Worm (Caenorhabditis elegans) whole organism, L4 larva: ENCODE measurements around the gene Y22D7AL.10.

Experiments
- D1046.2 ChIP-seq: fragments of 200-800 bp; sonication (Bioruptor generic); IDR thresholded peaks from 2 replicates; pipeline ENCODE4 v1.3.6; 2022; ENCODE audit warnings: missing genetic modification characterization, missing compliant biosample characterization
- F26F4.8 ChIP-seq: fragments of 200-800 bp; sonication (Bioruptor generic); conservative IDR thresholded peaks from 2 replicates; pipeline ENCODE4 v1.3.6; 2022; ENCODE audit warnings: missing genetic modification characterization, missing compliant biosample characterization
- F44E2.7 ChIP-seq: fragments of 200-800 bp; sonication (Bioruptor generic); IDR thresholded peaks from 2 replicates; pipeline ENCODE4 v2.1.2; 2022; ENCODE audit warnings: missing genetic modification characterization, missing compliant biosample characterization
- F49E8.2 ChIP-seq: sonication (generic microtip); optimal IDR thresholded peaks from 2 replicates; lab custom pipeline; 2016; ENCODE audit warnings: missing compliant biosample characterization, mild to moderate bottlenecking, missing genetic modification characterization, borderline replicate concordance
- Y48G9A.11 ChIP-seq: fragments of 200-800 bp; sonication (Bioruptor generic); IDR thresholded peaks from 2 replicates; pipeline ENCODE4 v1.3.6; 2022; ENCODE audit warnings: missing genetic modification reagents, missing genetic modification characterization, missing compliant biosample characterization
- ZK337.2 ChIP-seq: fragments of 200-800 bp; sonication (Bioruptor generic); IDR thresholded peaks from 2 replicates; pipeline ENCODE4 v1.3.6; 2022; ENCODE audit warnings: missing genetic modification reagents, missing genetic modification characterization, missing compliant biosample characterization
- aha-1 ChIP-seq: fragments of 150-350 bp; peaks from one replicate; lab custom pipeline; 2014; ENCODE audit warnings: missing biosample characterization, missing genetic modification characterization
- attf-4 ChIP-seq: sonication (generic microtip); optimal IDR thresholded peaks from 3 replicates; lab custom pipeline; 2017; ENCODE audit warnings: missing biosample characterization, missing genetic modification characterization
- ceh-20 ChIP-seq: fragments of 200-800 bp; sonication (Bioruptor generic); IDR thresholded peaks from 2 replicates; pipeline ENCODE4 v1.3.6; 2022; ENCODE audit warnings: missing genetic modification reagents, missing genetic modification characterization, missing compliant biosample characterization
- ceh-28 ChIP-seq: fragments of 150-350 bp; optimal IDR thresholded peaks from 2 replicates; lab custom pipeline; 2014; ENCODE audit warnings: missing biosample characterization, missing genetic modification reagents, missing genetic modification characterization
- ceh-44 ChIP-seq: fragments of 200-800 bp; sonication (Bioruptor generic); IDR thresholded peaks from 2 replicates; pipeline ENCODE4 v1.3.6; 2022; ENCODE audit warnings: missing genetic modification reagents, missing genetic modification characterization, missing compliant biosample characterization
- ceh-62 ChIP-seq: sonication (generic microtip); optimal IDR thresholded peaks from 2 replicates; lab custom pipeline; 2017; ENCODE audit warnings: missing biosample characterization, missing genetic modification characterization
- ceh-82 ChIP-seq: sonication (generic microtip); optimal IDR thresholded peaks from 2 replicates; lab custom pipeline; 2017; ENCODE audit warnings: missing biosample characterization, missing genetic modification characterization
- daf-12 ChIP-seq: fragments of 150-350 bp; optimal IDR thresholded peaks from 2 replicates; lab custom pipeline; 2014; ENCODE audit warnings: missing biosample characterization, missing genetic modification reagents, missing genetic modification characterization
- daf-16 ChIP-seq, 3 experiments: sonication (generic microtip); optimal IDR thresholded peaks; 2 replicates each; lab custom pipeline; 2016 to 2017; ENCODE audit warnings: missing genetic modification characterization in 3 of 3, missing genetic modification reagents in 3 of 3, mild to moderate bottlenecking in 2 of 3, missing compliant biosample characterization in 2 of 3, missing biosample characterization in 1 of 3, moderate library complexity in 1 of 3
- dve-1 ChIP-seq: sonication (generic microtip); optimal IDR thresholded peaks from 2 replicates; lab custom pipeline; 2017; ENCODE audit warnings: antibody characterized with exemption, mild to moderate bottlenecking, missing genetic modification characterization, missing compliant biosample characterization; ENCODE audit not compliant: insufficient read depth
- egl-43 ChIP-seq: fragments of 200-800 bp; sonication (Bioruptor generic); IDR thresholded peaks from 2 replicates; pipeline ENCODE4 v1.3.6; 2022; ENCODE audit warnings: missing genetic modification reagents, missing genetic modification characterization, missing compliant biosample characterization
- fkh-10 ChIP-seq: fragments of 150-350 bp; optimal IDR thresholded peaks from 2 replicates; lab custom pipeline; 2014; ENCODE audit warnings: missing biosample characterization, missing genetic modification reagents, missing genetic modification characterization
- hlh-11 ChIP-seq: fragments of 200-800 bp; sonication (Bioruptor generic); optimal IDR thresholded peaks from 2 replicates; lab custom pipeline; 2018; ENCODE audit warnings: mild to moderate bottlenecking, missing genetic modification characterization, missing compliant biosample characterization
- hlh-30 ChIP-seq: sonication (generic microtip); optimal IDR thresholded peaks from 2 replicates; lab custom pipeline; 2017; ENCODE audit warnings: antibody characterized with exemption, mild to moderate bottlenecking, missing genetic modification characterization, missing compliant biosample characterization; ENCODE audit not compliant: insufficient read depth
- hmg-1.1 ChIP-seq: fragments of 200-800 bp; sonication (Bioruptor generic); IDR thresholded peaks from 2 replicates; pipeline ENCODE4 v1.3.6; 2022; ENCODE audit warnings: missing genetic modification reagents, missing genetic modification characterization, missing compliant biosample characterization
- lin-1 ChIP-seq: fragments of 200-800 bp; sonication (Bioruptor generic); IDR thresholded peaks from 2 replicates; pipeline ENCODE4 v1.3.6; 2022; ENCODE audit warnings: missing genetic modification reagents, missing genetic modification characterization, missing compliant biosample characterization
- lin-13 ChIP-seq: fragments of 150-350 bp; optimal IDR thresholded peaks from 2 replicates; lab custom pipeline; 2014; ENCODE audit warnings: missing biosample characterization, missing genetic modification reagents, missing genetic modification characterization
- lin-38 ChIP-seq: fragments of 200-800 bp; sonication (Bioruptor generic); IDR thresholded peaks from 2 replicates; pipeline ENCODE4 v1.3.6; 2022; ENCODE audit warnings: missing genetic modification reagents, missing genetic modification characterization, missing compliant biosample characterization
- lin-39 ChIP-seq: fragments of 150-350 bp; optimal IDR thresholded peaks from 2 replicates; lab custom pipeline; 2014; ENCODE audit warnings: missing biosample characterization, missing genetic modification reagents, missing genetic modification characterization
- lsy-2 ChIP-seq, 2 experiments: fragments of 150-350 bp in 1 of 2; sonication (generic microtip) in 1 of 2; optimal IDR thresholded peaks; 2 replicates each; lab custom pipeline; 2014 to 2017; ENCODE audit warnings: missing biosample characterization in 2 of 2, missing genetic modification characterization in 2 of 2
- madf-5 ChIP-seq, 2 experiments: fragments of 200-800 bp; sonication (Bioruptor generic); IDR thresholded peaks; 2 replicates each; pipeline ENCODE4 v1.3.6; 2022; ENCODE audit warnings: missing compliant biosample characterization in 2 of 2, missing genetic modification characterization in 2 of 2
- madf-9 ChIP-seq: fragments of 200-800 bp; sonication (Bioruptor generic); conservative IDR thresholded peaks from 2 replicates; pipeline ENCODE4 v1.3.6; 2022; ENCODE audit warnings: missing genetic modification reagents, missing genetic modification characterization, missing compliant biosample characterization
- mdt-29 ChIP-seq: fragments of 200-800 bp; sonication (Bioruptor generic); IDR thresholded peaks from 2 replicates; pipeline ENCODE4 v1.3.6; 2022; ENCODE audit warnings: missing genetic modification reagents, missing genetic modification characterization, missing compliant biosample characterization
- mes-2 ChIP-seq: sonication (generic microtip); optimal IDR thresholded peaks from 2 replicates; lab custom pipeline; 2016; ENCODE audit warnings: missing genotype, mild to moderate bottlenecking, missing genetic modification characterization, missing compliant biosample characterization; ENCODE audit not compliant: poor library complexity, severe bottlenecking
- mxl-3 ChIP-seq: fragments of 200-800 bp; sonication (Bioruptor generic); optimal IDR thresholded peaks from 2 replicates; lab custom pipeline; 2018; ENCODE audit warnings: mild to moderate bottlenecking, missing genetic modification characterization, missing compliant biosample characterization
- nhr-10 ChIP-seq: fragments of 150-350 bp; optimal IDR thresholded peaks from 2 replicates; lab custom pipeline; 2014; ENCODE audit warnings: missing biosample characterization, missing genetic modification characterization
- nhr-102 ChIP-seq: sonication (generic microtip); optimal IDR thresholded peaks from 2 replicates; lab custom pipeline; 2016; ENCODE audit warnings: mild to moderate bottlenecking, missing genetic modification characterization, moderate library complexity, missing compliant biosample characterization
- nhr-237 ChIP-seq: sonication (generic microtip); optimal IDR thresholded peaks from 2 replicates; lab custom pipeline; 2017; ENCODE audit warnings: missing biosample characterization, missing genetic modification characterization
- nhr-41 ChIP-seq: fragments of 200-800 bp; sonication (Bioruptor generic); IDR thresholded peaks from 2 replicates; pipeline ENCODE4 v1.3.6; 2022; ENCODE audit warnings: missing genetic modification reagents, missing genetic modification characterization, missing compliant biosample characterization
- nhr-48 ChIP-seq: sonication (generic microtip); optimal IDR thresholded peaks from 2 replicates; lab custom pipeline; 2016; ENCODE audit warnings: mild to moderate bottlenecking, missing genetic modification characterization, missing compliant biosample characterization
- pha-4 ChIP-seq, 2 experiments: fragments of 150-350 bp in 1 of 2; fragments of 200-800 bp in 1 of 2; sonication (Bioruptor generic) in 1 of 2; IDR thresholded peaks in 1 of 2; optimal IDR thresholded peaks in 1 of 2; 2 replicates each; pipeline versions ENCODE4 v1.3.6 to Lab custom; 2014 to 2022; ENCODE audit warnings: missing genetic modification characterization in 2 of 2, missing genetic modification reagents in 2 of 2, missing biosample characterization in 1 of 2, missing compliant biosample characterization in 1 of 2
- rbr-2 ChIP-seq: sonication (generic microtip); optimal IDR thresholded peaks from 2 replicates; lab custom pipeline; 2016; ENCODE audit warnings: missing genotype, missing genetic modification characterization, missing compliant biosample characterization
- skn-1 ChIP-seq: fragments of 150-350 bp; optimal IDR thresholded peaks from 2 replicates; lab custom pipeline; 2014; ENCODE audit warnings: missing biosample characterization, missing genetic modification characterization
- snpc-1.2 ChIP-seq: fragments of 200-800 bp; sonication (Bioruptor generic); IDR thresholded peaks from 2 replicates; pipeline ENCODE4 v1.3.6; 2022; ENCODE audit warnings: missing genetic modification reagents, missing genetic modification characterization, missing compliant biosample characterization
- tra-1 ChIP-seq: fragments of 200-800 bp; sonication (Bioruptor generic); IDR thresholded peaks from 2 replicates; pipeline ENCODE4 v1.3.6; 2022; ENCODE audit warnings: missing genetic modification reagents, missing genetic modification characterization, missing compliant biosample characterization
- unc-130 ChIP-seq: sonication (generic microtip); optimal IDR thresholded peaks from 2 replicates; lab custom pipeline; 2016; ENCODE audit warnings: missing genetic modification reagents, missing genetic modification characterization, missing compliant biosample characterization
- unc-39 ChIP-seq: sonication (generic microtip); optimal IDR thresholded peaks from 2 replicates; lab custom pipeline; 2017; ENCODE audit warnings: missing biosample characterization, missing genetic modification characterization
- vab-7 ChIP-seq: fragments of 200-800 bp; sonication (Bioruptor generic); IDR thresholded peaks from 2 replicates; pipeline ENCODE4 v1.3.6; 2022; ENCODE audit warnings: missing genetic modification reagents, missing genetic modification characterization, missing compliant biosample characterization
- zfp-3 ChIP-seq: fragments of 200-800 bp; sonication (Bioruptor generic); conservative IDR thresholded peaks from 2 replicates; pipeline ENCODE4 v1.3.6; 2022; ENCODE audit warnings: missing genetic modification reagents, missing genetic modification characterization, missing compliant biosample characterization
- ztf-11 ChIP-seq: fragments of 150-350 bp; optimal IDR thresholded peaks from 2 replicates; lab custom pipeline; 2014; ENCODE audit warnings: missing biosample characterization, missing genetic modification characterization

Gene Y22D7AL.10

DNA sequence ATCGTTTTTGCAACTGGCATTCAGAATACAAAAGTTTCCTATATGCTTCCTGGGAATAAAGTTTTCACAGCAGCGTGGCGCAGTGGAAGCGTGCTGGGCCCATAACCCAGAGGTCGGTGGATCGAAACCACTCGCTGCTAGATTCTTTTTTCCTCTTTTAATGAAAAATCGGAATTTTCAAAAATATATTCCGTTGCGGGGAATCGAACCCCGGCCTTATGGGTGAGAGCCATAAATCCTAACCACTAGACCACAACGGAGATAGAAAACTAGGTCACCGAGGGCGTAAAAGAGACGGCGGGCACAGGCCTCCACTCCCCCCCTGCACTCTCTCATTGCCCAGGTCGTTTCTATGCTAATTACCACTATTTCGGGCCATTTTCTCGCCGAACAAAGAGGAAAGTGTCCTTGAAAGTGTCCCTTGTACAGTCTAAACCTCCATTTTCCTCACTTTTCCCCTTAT, 14.2 kb downstream of the Y22D7AL.10 start, which contains the start of gene Y22D7AL.6 (continued):
- TF ChIP-seq nhr-10 (no peak), lsy-2 (tag; optimal IDR thresholded peaks at IDR 0.05; lab: Kevin White, UChicago) (peak in 1 of 2 experiments; percentile 36), pha-4 (GFP tag; IDR thresholded peaks at IDR 0.05; lab: Robert Waterston, UW) (peak; percentile 91), pha-4 (tag; optimal IDR thresholded peaks at IDR 0.05; lab: Kevin White, UChicago) (no peak), mdt-29 (GFP tag; lab: Robert Waterston, UW) (peak; percentile 83), lin-1 (GFP tag; lab: Robert Waterston, UW) (peak; percentile 81), attf-4 (tag; lab: Kevin White, UChicago) (no peak), mxl-3 (peak; percentile 9), zfp-3 (GFP tag; lab: Robert Waterston, UW) (peak; percentile 79; the same call in 1 of the 2 replicates), ceh-28 (tag; lab: Kevin White, UChicago) (no peak)

DNA sequence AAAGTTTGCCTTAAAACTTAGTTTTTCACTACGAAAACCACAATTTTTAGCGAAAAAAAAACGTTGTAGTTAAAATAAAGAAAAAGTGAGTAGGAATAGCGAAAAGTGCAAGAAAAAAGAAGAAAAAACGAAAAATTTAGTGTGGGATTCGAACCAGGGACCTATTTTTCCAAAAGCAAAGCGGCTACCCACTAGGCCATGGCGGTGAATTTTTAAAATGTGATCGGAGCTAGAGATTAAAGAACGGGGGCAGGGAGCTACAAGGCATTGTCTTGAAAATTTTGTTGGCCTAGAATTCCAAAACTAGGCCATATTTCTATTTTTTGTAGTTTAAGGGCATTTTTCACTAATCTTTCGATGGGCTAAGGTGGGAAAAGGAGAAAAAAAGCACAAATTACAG, 15.0 kb downstream of the Y22D7AL.10 start:
- TF ChIP-seq ztf-11 (no peak), F26F4.8 (GFP tag; lab: Robert Waterston, UW) (0 out of 2 replicates have a peak, but pooled peaks have one; percentile 58), hlh-30 (tag; lab: Kevin White, UChicago) (no peak), vab-7 (GFP tag; lab: Robert Waterston, UW) (peak; percentile 41; the same call in 1 of the 2 replicates), pha-4 (GFP tag; IDR thresholded peaks at IDR 0.05; lab: Robert Waterston, UW) (0 out of 2 replicates have a peak, but pooled peaks have one; percentile 52), pha-4 (tag; optimal IDR thresholded peaks at IDR 0.05; lab: Kevin White, UChicago) (no peak), ceh-20 (GFP tag; lab: Robert Waterston, UW) (no peak), F49E8.2 (no peak), lin-38 (peak; percentile 62), ZK337.2 (no peak), lin-1 (GFP tag; lab: Robert Waterston, UW) (no peak), madf-9 (GFP tag; lab: Robert Waterston, UW) (peak; percentile 42; the same call in 1 of the 2 replicates), rbr-2 (tag; lab: Kevin White, UChicago) (no peak), hmg-1.1 (GFP tag; lab: Robert Waterston, UW) (no peak), ceh-62 (tag; lab: Kevin White, UChicago) (no peak), tra-1 (GFP tag; lab: Robert Waterston, UW) (no peak), nhr-237 (no peak), nhr-102 (tag; lab: Kevin White, UChicago) (no peak), fkh-10 (GFP tag; lab: Kevin White, UChicago) (no peak), dve-1 (tag; lab: Kevin White, UChicago) (no peak), egl-43 (0 out of 2 replicates have a peak, but pooled peaks have one; percentile 28), hlh-11 (tag; lab: Kevin White, UChicago) (no peak), zfp-3 (GFP tag; lab: Robert Waterston, UW) (no peak), nhr-48 (no peak), aha-1 (peak; percentile 39), nhr-10 (no peak), ceh-82 (no peak), ceh-28 (tag; lab: Kevin White, UChicago) (no peak), lin-39 (tag; lab: Kevin White, UChicago) (no peak), snpc-1.2 (GFP tag; lab: Robert Waterston, UW) (no peak), ceh-44 (GFP tag; lab: Robert Waterston, UW) (no peak), daf-16 (GFP tag; optimal IDR thresholded peaks at IDR 0.05; lab: Kevin White, UChicago) (no peak), daf-16 (tag; optimal IDR thresholded peaks at IDR 0.05; lab: Kevin White, UChicago) (no peak), F44E2.7 (GFP tag; lab: Robert Waterston, UW) (0 out of 2 replicates have a peak, but pooled peaks have one; percentile 72), unc-39 (tag; lab: Kevin White, UChicago) (no peak), D1046.2 (GFP tag; lab: Robert Waterston, UW) (no peak), skn-1 (tag; lab: Kevin White, UChicago) (no peak), madf-5 (GFP tag; IDR thresholded peaks at IDR 0.05; lab: Robert Waterston, UW) (peak in 1 of 2 experiments; percentile 69; a peak in 1 of 4 replicates), lin-13 (GFP tag; lab: Kevin White, UChicago) (peak; percentile 56), Y48G9A.11 (GFP tag; lab: Robert Waterston, UW) (0 out of 2 replicates have a peak, but pooled peaks have one; percentile 9), daf-12 (tag; lab: Kevin White, UChicago) (no peak), unc-130 (GFP tag; lab: Kevin White, UChicago) (peak; percentile 43), nhr-41 (no peak), mes-2 (tag; lab: Kevin White, UChicago) (peak; percentile 54)
